Worm (Caenorhabditis elegans): Measurements from ENCODE around the gene srg-47.

DNA sequence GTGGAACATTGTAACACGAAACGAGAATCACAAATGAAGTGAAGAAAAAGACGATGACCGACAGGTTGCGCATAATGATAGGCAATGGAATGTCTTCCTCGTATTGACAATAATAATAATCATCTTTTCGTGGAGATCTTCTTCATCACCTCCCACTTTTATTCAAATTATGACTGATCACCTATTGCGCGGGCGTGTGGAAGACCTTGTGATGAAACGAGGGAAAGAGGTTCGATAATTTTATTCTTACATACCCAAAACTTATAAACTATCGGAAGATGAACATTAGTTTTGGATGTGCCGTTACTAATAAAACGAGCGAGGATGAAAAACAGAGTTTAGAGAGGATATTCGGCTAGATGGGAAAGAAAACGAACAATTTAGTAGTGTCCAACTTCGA, 33.0 kb downstream of the srg-47 start, which contains the start of gene C53A5.2:
- TF ChIP-seq W03F9.2 (tag; optimal IDR thresholded peaks at IDR 0.05) (no peak), dao-5 (tag; optimal IDR thresholded peaks at IDR 0.05) (no peak), him-1 (tag; optimal IDR thresholded peaks at IDR 0.05) (no peak)

All from whole organism, L4/young adult.